Worm (Caenorhabditis elegans) whole organism, L1 larva: ENCODE data around the gene M163.9.

Source experiments
- C04F5.9 ChIP-seq: sonication (generic microtip); optimal IDR thresholded peaks from 2 replicates; lab custom pipeline; 2016; ENCODE audit warnings: missing genetic modification characterization, missing compliant biosample characterization
- C16A3.4 ChIP-seq: fragments of 150-350 bp; optimal IDR thresholded peaks from 2 replicates; lab custom pipeline; 2014; ENCODE audit warnings: missing biosample characterization, missing genetic modification characterization
- aha-1 ChIP-seq: fragments of 150-350 bp; optimal IDR thresholded peaks from 2 replicates; lab custom pipeline; 2014; ENCODE audit warnings: missing biosample characterization, missing genetic modification characterization
- aly-2 ChIP-seq: fragments of 150-350 bp; optimal IDR thresholded peaks from 2 replicates; lab custom pipeline; 2014; ENCODE audit warnings: missing biosample characterization, missing genetic modification characterization
- blmp-1 ChIP-seq: fragments of 150-350 bp; optimal IDR thresholded peaks from 2 replicates; lab custom pipeline; 2014; ENCODE audit warnings: missing biosample characterization, missing genetic modification characterization
- ceh-82 ChIP-seq, 3 experiments: fragments of 150-350 bp in 1 of 3; sonication (generic microtip) in 2 of 3; optimal IDR thresholded peaks; 2 replicates each; lab custom pipeline; 2014 to 2017; ENCODE audit warnings: missing biosample characterization in 3 of 3, missing genetic modification characterization in 3 of 3
- ces-1 ChIP-seq: fragments of 150-350 bp; optimal IDR thresholded peaks from 2 replicates; lab custom pipeline; 2014; ENCODE audit warnings: missing biosample characterization, missing genetic modification reagents, missing genetic modification characterization
- dpl-1 ChIP-seq, 3 experiments: fragments of 150-350 bp in 2 of 3; sonication (generic microtip) in 1 of 3; optimal IDR thresholded peaks; 2 replicates each; lab custom pipeline; 2014 to 2017; ENCODE audit warnings: missing biosample characterization in 3 of 3, missing genetic modification characterization in 3 of 3, missing genetic modification reagents in 3 of 3
- dsc-1 ChIP-seq: sonication (generic microtip); optimal IDR thresholded peaks from 2 replicates; lab custom pipeline; 2016; ENCODE audit warnings: mild to moderate bottlenecking, missing genetic modification characterization, missing compliant biosample characterization
- elt-2 ChIP-seq: sonication (generic microtip); optimal IDR thresholded peaks from 2 replicates; lab custom pipeline; 2016; ENCODE audit warnings: missing genetic modification characterization, mild to moderate bottlenecking, inconsistent platforms, missing compliant biosample characterization, missing genetic modification reagents
- elt-3 ChIP-seq, 6 experiments: fragments of 150-350 bp in 1 of 6; sonication (generic microtip); optimal IDR thresholded peaks; 2 replicates each; lab custom pipeline; 2017 to 2018; ENCODE audit warnings: missing biosample characterization in 6 of 6, missing genetic modification characterization in 6 of 6, inconsistent platforms in 1 of 6
- fkh-10 ChIP-seq: sonication (generic microtip); optimal IDR thresholded peaks from 2 replicates; lab custom pipeline; 2017; ENCODE audit warnings: missing biosample characterization, missing genetic modification reagents, missing genetic modification characterization
- fkh-4 ChIP-seq: sonication (generic microtip); optimal IDR thresholded peaks from 2 replicates; lab custom pipeline; 2016; ENCODE audit warnings: missing compliant biosample characterization, missing genetic modification characterization, borderline replicate concordance
- fkh-8 ChIP-seq: sonication (generic microtip); optimal IDR thresholded peaks from 2 replicates; lab custom pipeline; 2016; ENCODE audit warnings: mild to moderate bottlenecking, missing genetic modification characterization, missing compliant biosample characterization
- grh-1 ChIP-seq: fragments of 200-800 bp; sonication (Bioruptor generic); IDR thresholded peaks from 2 replicates; pipeline ENCODE4 v1.3.6; 2022; ENCODE audit warnings: missing genetic modification reagents, missing genetic modification characterization, missing compliant biosample characterization
- hlh-4 ChIP-seq: sonication (generic microtip); optimal IDR thresholded peaks from 2 replicates; lab custom pipeline; 2016; ENCODE audit warnings: mild to moderate bottlenecking, missing genetic modification characterization, missing compliant biosample characterization
- hpl-2 ChIP-seq: fragments of 150-350 bp; optimal IDR thresholded peaks from 2 replicates; lab custom pipeline; 2014; ENCODE audit warnings: missing biosample characterization, missing genetic modification reagents, missing genetic modification characterization
- isw-1 ChIP-seq: fragments of 200-800 bp; sonication (Bioruptor generic); IDR thresholded peaks from 2 replicates; pipeline ENCODE4 v1.3.6; 2022; ENCODE audit warnings: missing genetic modification characterization, missing compliant biosample characterization
- jun-1 ChIP-seq: fragments of 150-350 bp; optimal IDR thresholded peaks from 2 replicates; lab custom pipeline; 2014; ENCODE audit warnings: missing biosample characterization, missing genetic modification reagents, missing genetic modification characterization
- lin-13 ChIP-seq: fragments of 150-350 bp; optimal IDR thresholded peaks from 2 replicates; lab custom pipeline; 2014; ENCODE audit warnings: missing biosample characterization, missing genetic modification reagents, missing genetic modification characterization
- lin-14 ChIP-seq: fragments of 200-800 bp; sonication (Bioruptor generic); optimal IDR thresholded peaks from 2 replicates; lab custom pipeline; 2018; ENCODE audit warnings: mild to moderate bottlenecking, missing genetic modification characterization, moderate library complexity, missing compliant biosample characterization
- lin-15B ChIP-seq: fragments of 150-350 bp; sonication (generic microtip); optimal IDR thresholded peaks from 3 replicates; lab custom pipeline; 2014; ENCODE audit warnings: missing biosample characterization, missing genetic modification characterization
- lin-35 ChIP-seq, 2 experiments: fragments of 150-350 bp; optimal IDR thresholded peaks; 2 replicates each; lab custom pipeline; 2014; ENCODE audit warnings: missing biosample characterization in 2 of 2, missing genetic modification characterization in 2 of 2, missing genetic modification reagents in 2 of 2
- lin-39 ChIP-seq: fragments of 150-350 bp; optimal IDR thresholded peaks from 2 replicates; lab custom pipeline; 2014; ENCODE audit warnings: missing biosample characterization, missing genetic modification reagents, missing genetic modification characterization
- lsy-2 ChIP-seq, 2 experiments: fragments of 150-350 bp; optimal IDR thresholded peaks; 2 replicates each; lab custom pipeline; 2014; ENCODE audit warnings: missing biosample characterization in 2 of 2, missing genetic modification characterization in 2 of 2
- nhr-11 ChIP-seq: fragments of 150-350 bp; optimal IDR thresholded peaks from 2 replicates; lab custom pipeline; 2014; ENCODE audit warnings: missing biosample characterization, missing genetic modification characterization
- nhr-19 ChIP-seq: fragments of 200-800 bp; sonication (Bioruptor generic); conservative IDR thresholded peaks from 2 replicates; pipeline ENCODE4 v1.3.6; 2022; ENCODE audit warnings: missing genetic modification characterization, missing compliant biosample characterization
- nhr-20 ChIP-seq: sonication (generic microtip); optimal IDR thresholded peaks from 2 replicates; lab custom pipeline; 2016; ENCODE audit warnings: mild to moderate bottlenecking, missing genetic modification characterization, missing compliant biosample characterization
- nhr-237 ChIP-seq: fragments of 150-350 bp; optimal IDR thresholded peaks from 2 replicates; lab custom pipeline; 2014; ENCODE audit warnings: missing biosample characterization, missing genetic modification characterization
- nhr-28 ChIP-seq: fragments of 150-350 bp; optimal IDR thresholded peaks from 2 replicates; lab custom pipeline; 2014; ENCODE audit warnings: missing biosample characterization, missing genetic modification characterization
- nhr-47 ChIP-seq: sonication (generic microtip); optimal IDR thresholded peaks from 2 replicates; lab custom pipeline; 2016; ENCODE audit warnings: mild to moderate bottlenecking, missing genetic modification characterization, moderate library complexity, missing compliant biosample characterization
- nhr-71 ChIP-seq: sonication (generic microtip); optimal IDR thresholded peaks from 2 replicates; lab custom pipeline; 2016; ENCODE audit warnings: mild to moderate bottlenecking, missing genetic modification characterization, moderate library complexity, missing compliant biosample characterization
- nhr-76 ChIP-seq: sonication (generic microtip); optimal IDR thresholded peaks from 2 replicates; lab custom pipeline; 2017; ENCODE audit warnings: missing biosample characterization, missing genetic modification characterization
- nhr-85 ChIP-seq: sonication (generic microtip); peaks from one replicate; lab custom pipeline; 2016; ENCODE audit warnings: missing genetic modification characterization, inconsistent platforms, missing compliant biosample characterization
- nhr-90 ChIP-seq: sonication (generic microtip); optimal IDR thresholded peaks from 2 replicates; lab custom pipeline; 2016; ENCODE audit warnings: mild to moderate bottlenecking, missing genetic modification characterization, missing compliant biosample characterization; ENCODE audit not compliant: poor library complexity
- skn-1 ChIP-seq: fragments of 150-350 bp; optimal IDR thresholded peaks from 2 replicates; lab custom pipeline; 2014; ENCODE audit warnings: missing biosample characterization, missing genetic modification characterization
- snu-23 ChIP-seq: sonication (generic microtip); optimal IDR thresholded peaks from 2 replicates; lab custom pipeline; 2016; ENCODE audit warnings: missing genetic modification characterization, missing compliant biosample characterization
- sox-4 ChIP-seq: sonication (generic microtip); optimal IDR thresholded peaks from 2 replicates; lab custom pipeline; 2016; ENCODE audit warnings: missing genetic modification characterization, missing compliant biosample characterization
- sptf-1 ChIP-seq: fragments of 150-350 bp; optimal IDR thresholded peaks from 2 replicates; lab custom pipeline; 2014; ENCODE audit warnings: missing biosample characterization, missing genetic modification characterization
- sup-37 ChIP-seq: fragments of 200-800 bp; sonication (Bioruptor generic); optimal IDR thresholded peaks from 2 replicates; lab custom pipeline; 2018; ENCODE audit warnings: mild to moderate bottlenecking, missing genetic modification characterization, missing compliant biosample characterization
- tbx-2 ChIP-seq: sonication (generic microtip); optimal IDR thresholded peaks from 2 replicates; lab custom pipeline; 2016; ENCODE audit warnings: missing genetic modification characterization, missing compliant biosample characterization
- unc-30 ChIP-seq: sonication (generic microtip); optimal IDR thresholded peaks from 2 replicates; lab custom pipeline; 2017; ENCODE audit warnings: missing biosample characterization, missing genetic modification characterization
- vab-15 ChIP-seq: sonication (generic microtip); optimal IDR thresholded peaks from 2 replicates; lab custom pipeline; 2017; ENCODE audit warnings: missing genotype, mild to moderate bottlenecking, missing genetic modification characterization, missing compliant biosample characterization
- xbp-1 ChIP-seq: sonication (generic microtip); optimal IDR thresholded peaks from 2 replicates; lab custom pipeline; 2016; ENCODE audit warnings: missing genetic modification characterization, missing compliant biosample characterization
- zag-1 ChIP-seq: fragments of 150-350 bp; optimal IDR thresholded peaks from 2 replicates; lab custom pipeline; 2014; ENCODE audit warnings: missing biosample characterization, missing genetic modification characterization
- zip-4 ChIP-seq: fragments of 200-800 bp; sonication (Bioruptor generic); optimal IDR thresholded peaks from 2 replicates; lab custom pipeline; 2018; ENCODE audit warnings: mild to moderate bottlenecking, missing genetic modification characterization, moderate library complexity, missing compliant biosample characterization

Gene M163.9

DNA sequence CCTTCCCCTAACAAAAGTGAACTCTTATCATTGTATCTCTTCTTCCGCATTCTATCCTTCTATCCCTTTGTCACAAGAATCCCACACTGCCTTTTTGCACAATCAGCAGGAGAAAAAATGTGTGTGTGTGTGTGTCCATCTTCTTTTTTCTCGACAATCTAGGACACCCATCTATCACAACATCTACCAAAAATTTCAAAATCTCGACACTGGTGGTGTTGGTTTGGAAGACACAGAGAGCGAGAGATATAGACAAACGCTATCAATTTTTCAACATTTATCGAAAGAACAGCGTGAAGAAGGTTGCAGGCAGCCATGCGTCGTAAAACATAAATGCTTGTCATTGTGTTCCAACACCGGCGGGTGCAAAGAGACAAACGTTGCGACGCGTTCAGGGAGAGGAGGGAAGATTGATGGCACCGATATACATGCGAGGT, 39.5 kb downstream of the M163.9 start (continued):
- TF ChIP-seq nhr-90, result peak; percentile 35
- TF ChIP-seq lin-35 (GFP tag; optimal IDR thresholded peaks at IDR 0.05; lab: Kevin White, UChicago), result peak in 1 of 2 experiments; percentile 36
- TF ChIP-seq lin-15B (tag; lab: Kevin White, UChicago), result no peak
- TF ChIP-seq grh-1 (GFP tag; lab: Robert Waterston, UW), result peak; percentile 56; the same call in 1 of the 2 replicates
- no peak for TF ChIP-seq fkh-10 (GFP tag; lab: Kevin White, UChicago)
- TF ChIP-seq xbp-1, result no peak
- peak; percentile 94 for TF ChIP-seq lin-14
- TF ChIP-seq elt-3 (tag; optimal IDR thresholded peaks at IDR 0.05; lab: Kevin White, UChicago), result peak in 5 of 6 experiments; percentile 61 to 85 (median 73)
- TF ChIP-seq blmp-1 (tag; lab: Kevin White, UChicago), result peak; percentile 85
- peak; percentile 36 for TF ChIP-seq nhr-47 (tag; lab: Kevin White, UChicago)
- peak; percentile 69 for TF ChIP-seq nhr-20 (tag; lab: Kevin White, UChicago)
- no peak for TF ChIP-seq nhr-76 (tag; lab: Kevin White, UChicago)
- no peak for TF ChIP-seq hpl-2 (GFP tag; lab: Kevin White, UChicago)
- no peak for TF ChIP-seq fkh-4 (tag; lab: Kevin White, UChicago)
- TF ChIP-seq ces-1 (GFP tag; lab: Kevin White, UChicago), result no peak
- TF ChIP-seq nhr-28, result no peak
- TF ChIP-seq ceh-82 (tag; optimal IDR thresholded peaks at IDR 0.05; lab: Kevin White, UChicago), result peak in 2 of 3 experiments; percentile 10 to 21
- no peak for TF ChIP-seq zag-1 (tag; lab: Kevin White, UChicago)
- no peak for TF ChIP-seq nhr-237 (tag; lab: Kevin White, UChicago)
- no peak for TF ChIP-seq zip-4 (GFP tag; lab: Kevin White, UChicago)
- TF ChIP-seq C04F5.9 (tag; lab: Kevin White, UChicago), result no peak
- no peak for TF ChIP-seq hlh-4 (tag; lab: Kevin White, UChicago)
- peak; percentile 58 for TF ChIP-seq tbx-2 (tag; lab: Kevin White, UChicago)
- TF ChIP-seq dpl-1 (GFP tag; optimal IDR thresholded peaks at IDR 0.05; lab: Kevin White, UChicago), result peak in 1 of 3 experiments; percentile 8
- no peak for TF ChIP-seq nhr-11 (tag; lab: Kevin White, UChicago)
- no peak for TF ChIP-seq elt-2 (tag; lab: Kevin White, UChicago)
- TF ChIP-seq nhr-19, result peak; percentile 61
- TF ChIP-seq unc-30 (tag; lab: Kevin White, UChicago), result no peak
- TF ChIP-seq nhr-85 (tag; lab: Kevin White, UChicago), result peak; percentile 98
- TF ChIP-seq dsc-1 (tag; lab: Kevin White, UChicago), result no peak
- TF ChIP-seq nhr-71, result peak; percentile 85
- no peak for TF ChIP-seq aly-2 (tag; lab: Kevin White, UChicago)
- no peak for TF ChIP-seq fkh-8 (tag; lab: Kevin White, UChicago)
- TF ChIP-seq sptf-1, result no peak
- TF ChIP-seq lsy-2 (tag; optimal IDR thresholded peaks at IDR 0.05; lab: Kevin White, UChicago), result peak; percentile 48 to 54
- no peak for TF ChIP-seq sup-37
- no peak for TF ChIP-seq aha-1 (tag; lab: Kevin White, UChicago)

DNA sequence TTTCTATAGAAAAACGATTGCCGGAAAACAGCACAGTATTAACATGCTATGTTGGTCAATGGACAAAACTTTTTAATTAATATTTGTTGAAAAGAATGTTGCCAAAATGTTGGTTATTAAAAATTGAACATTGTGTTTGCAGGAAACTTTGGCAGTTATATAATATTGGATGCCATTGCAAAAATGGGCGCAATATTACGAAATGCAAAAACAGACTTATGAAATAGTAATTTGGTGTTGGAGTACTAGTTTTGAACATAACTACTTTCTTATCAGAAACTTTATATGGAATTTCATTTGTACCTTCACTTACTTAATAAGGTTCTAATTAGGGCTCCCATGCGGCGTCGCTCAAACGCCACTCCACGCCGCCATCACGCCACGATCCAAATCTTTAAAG, 41.0 kb downstream of the M163.9 start:
- no peak for TF ChIP-seq vab-15
- TF ChIP-seq lin-39, result no peak
- TF ChIP-seq skn-1, result peak; percentile 47
- TF ChIP-seq lsy-2 (tag; optimal IDR thresholded peaks at IDR 0.05; lab: Kevin White, UChicago), result peak in 1 of 2 experiments; percentile 1
- TF ChIP-seq, all 84 proteins: peak for 2

DNA sequence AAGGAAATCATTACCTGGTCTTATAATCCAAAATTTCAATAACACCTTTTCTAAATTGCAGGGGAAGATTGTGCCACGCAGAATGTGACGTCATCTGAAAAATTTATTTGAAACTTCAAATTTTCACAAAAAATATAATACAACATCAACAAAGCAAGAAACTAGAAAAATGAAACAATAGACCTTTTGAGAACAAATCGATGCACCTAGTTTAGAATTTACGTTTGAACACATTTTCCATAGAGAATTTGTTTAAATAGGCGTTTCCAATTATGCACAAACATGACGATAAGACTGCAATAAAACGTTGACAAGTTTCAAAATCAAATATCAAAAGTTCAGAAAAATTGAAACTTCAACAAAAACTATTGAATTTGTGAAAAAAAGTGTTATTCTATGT, 43.4 kb downstream of the M163.9 start, which contains the start of gene fbxa-141:
Gene fbxa-141 (minus strand): TSS at position 101 of the 400 bp plus-strand sequence.
- TF ChIP-seq nhr-11 (tag; lab: Kevin White, UChicago) (no peak), isw-1 (GFP tag; lab: Robert Waterston, UW) (no peak), C16A3.4 (tag; lab: Kevin White, UChicago) (no peak), lin-13 (GFP tag; lab: Kevin White, UChicago) (no peak), lin-39 (no peak), aha-1 (tag; lab: Kevin White, UChicago) (no peak), jun-1 (tag; lab: Kevin White, UChicago) (no peak), snu-23 (GFP tag; lab: Kevin White, UChicago) (no peak), sox-4 (no peak), elt-3 (tag; optimal IDR thresholded peaks at IDR 0.05; lab: Kevin White, UChicago) (no peak)
